Worm (Caenorhabditis elegans) whole organism, L4 larva: ENCODE measurements around the gene F22E5.12.

Experiments used
- D1046.2 ChIP-seq: fragments of 200-800 bp; sonication (Bioruptor generic); IDR thresholded peaks from 2 replicates; pipeline ENCODE4 v1.3.6; 2022; ENCODE audit warnings: missing genetic modification characterization, missing compliant biosample characterization
- F10B5.3 ChIP-seq: sonication (generic microtip); optimal IDR thresholded peaks from 2 replicates; lab custom pipeline; 2016; ENCODE audit warnings: mild to moderate bottlenecking, missing genetic modification characterization, missing compliant biosample characterization
- F49E8.2 ChIP-seq: sonication (generic microtip); optimal IDR thresholded peaks from 2 replicates; lab custom pipeline; 2016; ENCODE audit warnings: missing compliant biosample characterization, mild to moderate bottlenecking, missing genetic modification characterization, borderline replicate concordance
- R02D3.7 ChIP-seq: fragments of 150-350 bp; sonication (generic microtip); optimal IDR thresholded peaks from 3 replicates; lab custom pipeline; 2014; ENCODE audit warnings: missing biosample characterization, missing genetic modification characterization
- Y48G9A.11 ChIP-seq: fragments of 200-800 bp; sonication (Bioruptor generic); IDR thresholded peaks from 2 replicates; pipeline ENCODE4 v1.3.6; 2022; ENCODE audit warnings: missing genetic modification reagents, missing genetic modification characterization, missing compliant biosample characterization
- Y5F2A.4 ChIP-seq: fragments of 200-800 bp; sonication (Bioruptor generic); optimal IDR thresholded peaks from 2 replicates; lab custom pipeline; 2018; ENCODE audit warnings: mild to moderate bottlenecking, missing genetic modification characterization, missing compliant biosample characterization
- ZK337.2 ChIP-seq: fragments of 200-800 bp; sonication (Bioruptor generic); IDR thresholded peaks from 2 replicates; pipeline ENCODE4 v1.3.6; 2022; ENCODE audit warnings: missing genetic modification reagents, missing genetic modification characterization, missing compliant biosample characterization
- ZK546.5 ChIP-seq, 2 experiments: sonication (generic microtip); optimal IDR thresholded peaks; 2 replicates each; lab custom pipeline; 2017; ENCODE audit warnings: missing biosample characterization in 2 of 2, missing genetic modification characterization in 2 of 2
- aha-1 ChIP-seq: fragments of 150-350 bp; peaks from one replicate; lab custom pipeline; 2014; ENCODE audit warnings: missing biosample characterization, missing genetic modification characterization
- ama-1 ChIP-seq: fragments of 150-350 bp; optimal IDR thresholded peaks from 2 replicates; lab custom pipeline; 2014; ENCODE audit warnings: inconsistent platforms, mixed read lengths
- ceh-32 ChIP-seq: sonication (generic microtip); optimal IDR thresholded peaks from 2 replicates; lab custom pipeline; 2016; ENCODE audit warnings: mild to moderate bottlenecking, missing genetic modification characterization, missing compliant biosample characterization; ENCODE audit not compliant: poor library complexity
- cey-2 ChIP-seq: sonication (generic microtip); optimal IDR thresholded peaks from 3 replicates; lab custom pipeline; 2017; ENCODE audit warnings: missing genetic modification characterization, mild to moderate bottlenecking, missing compliant biosample characterization, antibody characterized with exemption, borderline replicate concordance; ENCODE audit not compliant: insufficient read depth
- ctbp-1 ChIP-seq: fragments of 200-800 bp; sonication (Bioruptor generic); IDR thresholded peaks from 2 replicates; pipeline ENCODE4 v1.3.6; 2022; ENCODE audit warnings: missing genetic modification reagents, missing genetic modification characterization, missing compliant biosample characterization
- dmd-6 ChIP-seq: fragments of 200-800 bp; sonication (Bioruptor generic); IDR thresholded peaks from 2 replicates; pipeline ENCODE4 v1.3.6; 2022; ENCODE audit warnings: missing genetic modification reagents, missing genetic modification characterization, missing compliant biosample characterization
- dmd-9 ChIP-seq: fragments of 200-800 bp; sonication (Bioruptor generic); IDR thresholded peaks from 2 replicates; pipeline ENCODE4 v1.3.6; 2022; ENCODE audit warnings: missing genetic modification reagents, missing genetic modification characterization, missing compliant biosample characterization
- dpl-1 ChIP-seq: fragments of 150-350 bp; optimal IDR thresholded peaks from 2 replicates; lab custom pipeline; 2014; ENCODE audit warnings: missing biosample characterization, missing genetic modification reagents, missing genetic modification characterization
- dve-1 ChIP-seq: sonication (generic microtip); optimal IDR thresholded peaks from 2 replicates; lab custom pipeline; 2017; ENCODE audit warnings: antibody characterized with exemption, mild to moderate bottlenecking, missing genetic modification characterization, missing compliant biosample characterization; ENCODE audit not compliant: insufficient read depth
- egl-27 ChIP-seq: sonication (generic microtip); optimal IDR thresholded peaks from 3 replicates; lab custom pipeline; 2017; ENCODE audit warnings: missing biosample characterization, missing genetic modification reagents, missing genetic modification characterization
- egl-43 ChIP-seq: fragments of 200-800 bp; sonication (Bioruptor generic); IDR thresholded peaks from 2 replicates; pipeline ENCODE4 v1.3.6; 2022; ENCODE audit warnings: missing genetic modification reagents, missing genetic modification characterization, missing compliant biosample characterization
- fos-1 ChIP-seq: fragments of 150-350 bp; optimal IDR thresholded peaks from 2 replicates; lab custom pipeline; 2014; ENCODE audit warnings: missing biosample characterization, missing genetic modification characterization
- hlh-11 ChIP-seq: fragments of 200-800 bp; sonication (Bioruptor generic); optimal IDR thresholded peaks from 2 replicates; lab custom pipeline; 2018; ENCODE audit warnings: mild to moderate bottlenecking, missing genetic modification characterization, missing compliant biosample characterization
- jun-1 ChIP-seq: fragments of 150-350 bp; optimal IDR thresholded peaks from 2 replicates; lab custom pipeline; 2014; ENCODE audit warnings: missing biosample characterization, missing genetic modification reagents, missing genetic modification characterization
- lin-13 ChIP-seq: fragments of 150-350 bp; optimal IDR thresholded peaks from 2 replicates; lab custom pipeline; 2014; ENCODE audit warnings: missing biosample characterization, missing genetic modification reagents, missing genetic modification characterization
- lin-15B ChIP-seq: fragments of 150-350 bp; sonication (generic microtip); optimal IDR thresholded peaks from 3 replicates; lab custom pipeline; 2014; ENCODE audit warnings: missing biosample characterization, missing genetic modification characterization
- lsy-2 ChIP-seq, 2 experiments: fragments of 150-350 bp in 1 of 2; sonication (generic microtip) in 1 of 2; optimal IDR thresholded peaks; 2 replicates each; lab custom pipeline; 2014 to 2017; ENCODE audit warnings: missing biosample characterization in 2 of 2, missing genetic modification characterization in 2 of 2
- mdt-29 ChIP-seq: fragments of 200-800 bp; sonication (Bioruptor generic); IDR thresholded peaks from 2 replicates; pipeline ENCODE4 v1.3.6; 2022; ENCODE audit warnings: missing genetic modification reagents, missing genetic modification characterization, missing compliant biosample characterization
- mep-1 ChIP-seq: fragments of 150-350 bp; sonication (generic microtip); optimal IDR thresholded peaks from 3 replicates; lab custom pipeline; 2014; ENCODE audit warnings: missing biosample characterization, missing genetic modification characterization
- mes-2 ChIP-seq: sonication (generic microtip); optimal IDR thresholded peaks from 2 replicates; lab custom pipeline; 2016; ENCODE audit warnings: missing genotype, mild to moderate bottlenecking, missing genetic modification characterization, missing compliant biosample characterization; ENCODE audit not compliant: poor library complexity, severe bottlenecking
- mxl-3 ChIP-seq: fragments of 200-800 bp; sonication (Bioruptor generic); optimal IDR thresholded peaks from 2 replicates; lab custom pipeline; 2018; ENCODE audit warnings: mild to moderate bottlenecking, missing genetic modification characterization, missing compliant biosample characterization
- nhr-102 ChIP-seq: sonication (generic microtip); optimal IDR thresholded peaks from 2 replicates; lab custom pipeline; 2016; ENCODE audit warnings: mild to moderate bottlenecking, missing genetic modification characterization, moderate library complexity, missing compliant biosample characterization
- nhr-11 ChIP-seq: fragments of 150-350 bp; optimal IDR thresholded peaks from 2 replicates; lab custom pipeline; 2014; ENCODE audit warnings: missing biosample characterization, missing genetic modification characterization
- nhr-28 ChIP-seq: fragments of 150-350 bp; optimal IDR thresholded peaks from 2 replicates; lab custom pipeline; 2014; ENCODE audit warnings: missing biosample characterization, missing genetic modification characterization
- nhr-41 ChIP-seq: fragments of 200-800 bp; sonication (Bioruptor generic); IDR thresholded peaks from 2 replicates; pipeline ENCODE4 v1.3.6; 2022; ENCODE audit warnings: missing genetic modification reagents, missing genetic modification characterization, missing compliant biosample characterization
- nhr-42 ChIP-seq: fragments of 200-800 bp; sonication (Bioruptor generic); IDR thresholded peaks from 2 replicates; pipeline ENCODE4 v1.3.6; 2022; ENCODE audit warnings: missing genetic modification characterization, missing compliant biosample characterization
- nhr-6 ChIP-seq: fragments of 150-350 bp; optimal IDR thresholded peaks from 2 replicates; lab custom pipeline; 2014; ENCODE audit warnings: missing biosample characterization, missing genetic modification characterization
- nhr-76 ChIP-seq: fragments of 150-350 bp; optimal IDR thresholded peaks from 2 replicates; lab custom pipeline; 2014; ENCODE audit warnings: missing biosample characterization, missing genetic modification characterization
- nhr-77 ChIP-seq: fragments of 150-350 bp; optimal IDR thresholded peaks from 2 replicates; lab custom pipeline; 2014; ENCODE audit warnings: missing biosample characterization, missing genetic modification characterization
- snpc-1.2 ChIP-seq: fragments of 200-800 bp; sonication (Bioruptor generic); IDR thresholded peaks from 2 replicates; pipeline ENCODE4 v1.3.6; 2022; ENCODE audit warnings: missing genetic modification reagents, missing genetic modification characterization, missing compliant biosample characterization
- snpc-4 ChIP-seq: fragments of 150-350 bp; optimal IDR thresholded peaks from 2 replicates; lab custom pipeline; 2014; ENCODE audit warnings: missing biosample characterization, missing genetic modification characterization
- unc-39 ChIP-seq: sonication (generic microtip); optimal IDR thresholded peaks from 2 replicates; lab custom pipeline; 2017; ENCODE audit warnings: missing biosample characterization, missing genetic modification characterization
- zag-1 ChIP-seq: fragments of 150-350 bp; optimal IDR thresholded peaks from 2 replicates; lab custom pipeline; 2014; ENCODE audit warnings: missing biosample characterization, missing genetic modification characterization
- zip-11 ChIP-seq: fragments of 200-800 bp; sonication (Bioruptor generic); IDR thresholded peaks from 2 replicates; pipeline ENCODE4 v1.3.6; 2022; ENCODE audit warnings: missing genetic modification characterization, missing compliant biosample characterization
- zip-2 ChIP-seq: fragments of 150-350 bp; optimal IDR thresholded peaks from 2 replicates; lab custom pipeline; 2014; ENCODE audit warnings: missing biosample characterization, missing genetic modification characterization
- ztf-11 ChIP-seq: fragments of 150-350 bp; optimal IDR thresholded peaks from 2 replicates; lab custom pipeline; 2014; ENCODE audit warnings: missing biosample characterization, missing genetic modification characterization
- ztf-7 ChIP-seq: fragments of 150-350 bp; optimal IDR thresholded peaks from 2 replicates; lab custom pipeline; 2014; ENCODE audit warnings: missing biosample characterization, missing genetic modification characterization

Gene F22E5.12

DNA sequence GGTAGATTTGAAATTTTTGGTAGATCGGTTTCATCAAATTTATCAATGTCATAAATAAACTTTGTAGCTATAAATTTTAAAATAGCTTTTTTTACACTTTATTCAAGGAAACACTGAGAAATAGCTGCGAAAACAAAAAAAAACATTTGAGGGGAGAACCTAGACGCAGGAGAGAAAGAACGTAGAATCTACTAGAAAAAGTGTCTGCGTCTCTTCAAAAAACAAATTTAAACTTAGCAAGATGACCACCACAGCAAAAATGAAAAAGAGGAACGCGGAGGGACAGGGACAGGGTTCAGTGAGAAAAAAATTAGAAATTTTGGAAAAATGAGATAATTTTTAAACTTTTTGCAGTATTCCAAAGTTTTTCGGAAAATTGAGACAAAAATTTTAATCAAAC, 2.4 kb upstream of the F22E5.12 start (continued):
- TF ChIP-seq Y48G9A.11 (GFP tag; lab: Robert Waterston, UW) (no peak), mep-1 (tag; lab: Kevin White, UChicago) (no peak), dmd-6 (no peak), mes-2 (no peak), mdt-29 (no peak), ama-1 (no peak), snpc-1.2 (GFP tag; lab: Robert Waterston, UW) (no peak), F10B5.3 (tag; lab: Kevin White, UChicago) (no peak), nhr-102 (no peak), lin-13 (GFP tag; lab: Kevin White, UChicago) (no peak), zip-2 (tag; lab: Kevin White, UChicago) (no peak), cey-2 (tag; lab: Kevin White, UChicago) (no peak), lsy-2 (tag; optimal IDR thresholded peaks at IDR 0.05; lab: Kevin White, UChicago) (no peak), nhr-28 (tag; lab: Kevin White, UChicago) (peak; percentile 0), zip-11 (GFP tag; lab: Robert Waterston, UW) (no peak), nhr-11 (tag; lab: Kevin White, UChicago) (peak; percentile 19), nhr-76 (tag; lab: Kevin White, UChicago) (no peak), ceh-32 (tag; lab: Kevin White, UChicago) (no peak), zag-1 (no peak), aha-1 (tag; lab: Kevin White, UChicago) (no peak), mxl-3 (GFP tag; lab: Kevin White, UChicago) (no peak), nhr-6 (tag; lab: Kevin White, UChicago) (no peak), snpc-4 (no peak), ZK337.2 (GFP tag; lab: Robert Waterston, UW) (no peak), R02D3.7 (tag; lab: Kevin White, UChicago) (no peak), ZK546.5 (tag; optimal IDR thresholded peaks at IDR 0.05; lab: Kevin White, UChicago) (no peak), D1046.2 (GFP tag; lab: Robert Waterston, UW) (no peak), fos-1 (tag; lab: Kevin White, UChicago) (no peak), hlh-11 (tag; lab: Kevin White, UChicago) (peak; percentile 10), nhr-77 (tag; lab: Kevin White, UChicago) (no peak), egl-27 (tag; lab: Kevin White, UChicago) (no peak), ztf-7 (tag; lab: Kevin White, UChicago) (no peak), nhr-42 (GFP tag; lab: Robert Waterston, UW) (no peak), Y5F2A.4 (GFP tag; lab: Kevin White, UChicago) (no peak), dpl-1 (GFP tag; lab: Kevin White, UChicago) (no peak)

DNA sequence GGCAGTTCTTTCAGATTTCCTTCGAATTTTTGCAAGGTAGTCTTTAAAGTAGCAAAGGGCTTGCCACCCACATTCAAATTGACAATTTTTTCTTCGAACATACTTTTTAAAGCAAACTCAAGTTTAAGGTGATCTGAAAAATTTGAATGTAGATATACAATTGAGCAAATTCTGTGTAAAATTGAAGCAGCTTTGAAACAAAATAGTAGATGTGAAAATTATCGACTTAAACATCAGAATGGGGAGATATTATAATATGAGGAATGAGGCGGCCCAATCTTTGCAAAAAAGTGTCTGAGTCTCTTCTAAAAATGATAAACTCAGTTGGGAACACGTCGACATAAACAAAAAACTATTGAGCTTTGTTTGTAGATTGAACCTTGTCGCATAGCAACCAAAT, 2.2 kb downstream of the F22E5.12 start, which contains the start of gene F22E5.11:
Gene F22E5.11, minus strand, starts transcription at position 101 of the 400 bp plus-strand sequence.
- TF ChIP-seq cey-2 (tag; lab: Kevin White, UChicago), result no peak
- no peak for TF ChIP-seq nhr-41 (GFP tag; lab: Robert Waterston, UW)
- TF ChIP-seq unc-39 (tag; lab: Kevin White, UChicago), result no peak
- TF ChIP-seq egl-43 (GFP tag; lab: Robert Waterston, UW), result no peak
- TF ChIP-seq nhr-11 (tag; lab: Kevin White, UChicago), result no peak
- TF ChIP-seq dve-1 (tag; lab: Kevin White, UChicago), result no peak
- no peak for TF ChIP-seq ZK337.2 (GFP tag; lab: Robert Waterston, UW)
- no peak for TF ChIP-seq F49E8.2 (tag; lab: Kevin White, UChicago)
- no peak for TF ChIP-seq ztf-11 (tag; lab: Kevin White, UChicago)
- TF ChIP-seq jun-1 (tag; lab: Kevin White, UChicago), result no peak
- no peak for TF ChIP-seq Y5F2A.4 (GFP tag; lab: Kevin White, UChicago)
- TF ChIP-seq dmd-9 (GFP tag; lab: Robert Waterston, UW), result no peak
- TF ChIP-seq nhr-77 (tag; lab: Kevin White, UChicago), result no peak
- no peak for TF ChIP-seq dmd-6
- no peak for TF ChIP-seq lin-15B (tag; lab: Kevin White, UChicago)
- TF ChIP-seq ctbp-1 (GFP tag; lab: Robert Waterston, UW), result no peak
- TF ChIP-seq, all 104 proteins: peak for 0
